Worm (Caenorhabditis elegans): Measurements from ENCODE around the gene R09E10.2.

Gene R09E10.2

DNA sequence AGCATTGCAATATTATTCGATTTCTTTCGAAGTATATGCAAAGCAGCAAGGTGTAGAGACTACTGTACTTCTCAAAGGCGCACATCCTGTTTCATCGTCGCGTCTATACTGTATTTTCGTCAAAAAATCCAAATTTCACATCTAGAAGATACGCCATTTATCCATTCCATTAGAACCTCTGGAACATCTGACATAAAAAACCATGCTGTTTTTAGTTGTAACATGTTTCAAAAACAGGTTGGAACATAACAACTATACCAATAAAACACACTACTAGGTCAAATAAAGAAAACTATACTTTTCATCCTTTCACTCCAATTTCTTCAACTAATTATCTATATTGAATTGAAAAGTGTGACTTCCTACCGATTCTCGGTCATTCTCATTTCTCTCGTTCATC, 42.2 kb upstream of the R09E10.2 start, which contains the start of gene ugt-59:
TSS of gene ugt-59 (plus strand) at position 301 of the 400 bp plus-strand sequence.
- TF ChIP-seq jun-1 (tag; optimal IDR thresholded peaks at IDR 0.05) (no peak), lin-13 (GFP tag; optimal IDR thresholded peaks at IDR 0.05) (no peak), nhr-28 (tag; optimal IDR thresholded peaks at IDR 0.05) (no peak), efl-3 (GFP tag; optimal IDR thresholded peaks at IDR 0.05) (no peak), aly-2 (tag; optimal IDR thresholded peaks at IDR 0.05) (no peak), unc-30 (tag; optimal IDR thresholded peaks at IDR 0.05) (no peak), egl-13 (tag; optimal IDR thresholded peaks at IDR 0.05) (no peak), dpl-1 (GFP tag; optimal IDR thresholded peaks at IDR 0.05) (no peak), sup-37 (GFP tag; optimal IDR thresholded peaks at IDR 0.05) (no peak), hlh-17 (GFP tag; optimal IDR thresholded peaks at IDR 0.05; ENCODE audit: borderline replicate concordance) (no peak), C16A3.4 (tag; optimal IDR thresholded peaks at IDR 0.05) (no peak), ztf-11 (tag; optimal IDR thresholded peaks at IDR 0.05) (no peak), dsc-1 (tag; optimal IDR thresholded peaks at IDR 0.05) (no peak)

DNA sequence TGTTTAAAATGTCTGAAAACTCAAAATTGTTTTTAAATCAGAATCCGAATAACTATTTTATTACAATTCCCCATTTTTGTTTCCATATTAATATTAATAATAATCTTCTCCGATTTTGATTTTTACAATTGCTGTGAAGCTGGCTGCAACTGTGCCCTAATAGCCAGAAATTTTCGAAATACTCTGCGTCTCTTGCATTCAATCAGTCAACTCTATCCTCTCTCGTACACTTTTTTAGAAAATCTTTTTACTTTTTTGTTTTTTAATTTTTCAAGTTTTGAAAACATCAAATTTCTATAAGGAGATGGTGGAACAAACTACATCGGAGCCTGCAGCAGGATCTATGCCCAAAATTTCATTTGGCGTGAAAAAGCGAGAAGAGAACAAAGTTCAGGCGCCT, 39.7 kb upstream of the R09E10.2 start, which contains the start of gene gkow-1:
TSS of gene gkow-1 (plus strand) at position 301 of the 400 bp plus-strand sequence.
- TF ChIP-seq dsc-1 (tag; optimal IDR thresholded peaks at IDR 0.05) (no peak), dpl-1 (GFP tag; optimal IDR thresholded peaks at IDR 0.05) (peak in 1 of 3 experiments; percentile 26), snu-23 (GFP tag; optimal IDR thresholded peaks at IDR 0.05) (no peak), blmp-1 (tag; optimal IDR thresholded peaks at IDR 0.05) (peak; percentile 37), efl-1 (optimal IDR thresholded peaks at IDR 0.05) (peak in 1 of 2 experiments; percentile 13), efl-1 (GFP tag; optimal IDR thresholded peaks at IDR 0.05 in 1 of 2) (peak in 1 of 2 experiments; percentile 15)

DNA sequence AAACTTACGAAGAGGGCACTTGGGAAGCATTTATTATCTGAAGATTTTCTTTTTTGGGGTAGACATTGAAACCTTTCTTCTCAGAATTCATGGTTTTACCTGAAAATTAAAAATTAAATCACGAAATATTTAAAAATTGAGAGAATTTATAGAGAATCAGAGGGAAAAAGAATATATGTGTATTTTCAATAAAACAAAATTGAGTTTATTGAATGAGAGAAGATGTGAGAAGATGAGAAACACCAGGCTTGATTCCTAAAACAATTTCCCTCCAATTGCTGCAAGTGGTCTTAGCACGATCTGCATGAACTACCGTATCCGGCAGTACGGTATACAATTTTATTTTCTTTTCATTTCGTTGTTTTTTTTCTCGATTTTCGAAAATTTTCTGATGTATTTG, 39.0 kb upstream of the R09E10.2 start, which contains the start of gene R11A8.1:
TSS of gene R11A8.1 (minus strand) at position 101 of the 400 bp plus-strand sequence.
- TF ChIP-seq mab-9 (GFP tag; IDR thresholded peaks at IDR 0.05) (no peak), nhr-20 (tag; optimal IDR thresholded peaks at IDR 0.05) (no peak), elt-3 (tag; optimal IDR thresholded peaks at IDR 0.05) (no peak), pag-3 (tag; optimal IDR thresholded peaks at IDR 0.05; ENCODE audit: borderline replicate concordance, insufficient read depth) (no peak), ceh-88 (GFP tag; IDR thresholded peaks at IDR 0.05) (no peak), fkh-10 (GFP tag; optimal IDR thresholded peaks at IDR 0.05) (no peak), pax-3 (tag; optimal IDR thresholded peaks at IDR 0.05) (no peak), nhr-76 (tag; optimal IDR thresholded peaks at IDR 0.05) (no peak), unc-86 (tag; optimal IDR thresholded peaks at IDR 0.05) (no peak), egl-13 (tag; optimal IDR thresholded peaks at IDR 0.05) (no peak), sox-4 (tag; optimal IDR thresholded peaks at IDR 0.05) (no peak), lin-14 (GFP tag; optimal IDR thresholded peaks at IDR 0.05) (no peak), elt-2 (tag; optimal IDR thresholded peaks at IDR 0.05) (no peak), ces-1 (GFP tag; optimal IDR thresholded peaks at IDR 0.05) (no peak), swsn-7 (tag; optimal IDR thresholded peaks at IDR 0.05) (no peak)

DNA sequence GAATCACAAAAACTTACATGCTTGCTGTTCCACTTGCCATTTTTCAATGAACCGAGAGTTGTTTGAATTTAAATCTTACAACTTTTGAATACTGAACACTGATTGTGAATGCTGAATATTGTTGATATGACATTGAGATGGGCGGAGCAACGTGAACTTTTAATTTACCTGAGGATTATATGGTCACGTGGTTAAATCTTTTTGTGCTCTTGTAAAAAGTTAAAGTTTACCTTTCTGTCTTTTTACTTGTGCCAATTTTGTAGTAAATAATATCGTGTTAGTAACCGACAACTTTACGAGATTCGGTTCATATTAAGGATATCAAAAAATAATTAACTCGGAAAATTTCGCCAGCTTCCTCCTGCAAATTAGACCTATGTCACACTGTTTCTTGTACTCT, 34.1 kb upstream of the R09E10.2 start, which contains the start of gene Y43C5B.2:
TSS of gene Y43C5B.2 (minus strand) at position 101 of the 400 bp plus-strand sequence.
- no peak for TF ChIP-seq nhr-47 (tag; optimal IDR thresholded peaks at IDR 0.05)
- no peak for TF ChIP-seq sox-4 (tag; optimal IDR thresholded peaks at IDR 0.05)
- TF ChIP-seq efl-1 (optimal IDR thresholded peaks at IDR 0.05), result no peak
- TF ChIP-seq efl-1 (GFP tag; optimal IDR thresholded peaks at IDR 0.05 in 1 of 2), result no peak
- no peak for TF ChIP-seq efl-3 (GFP tag; optimal IDR thresholded peaks at IDR 0.05)
- no peak for TF ChIP-seq lin-15B (tag; optimal IDR thresholded peaks at IDR 0.05)
- no peak for TF ChIP-seq snpc-4 (tag; optimal IDR thresholded peaks at IDR 0.05)
- TF ChIP-seq nhr-11 (tag; optimal IDR thresholded peaks at IDR 0.05), result no peak
- TF ChIP-seq pag-3 (tag; optimal IDR thresholded peaks at IDR 0.05; ENCODE audit: borderline replicate concordance, insufficient read depth), result no peak
- TF ChIP-seq egl-13 (tag; optimal IDR thresholded peaks at IDR 0.05), result no peak
- TF ChIP-seq skn-1 (tag; optimal IDR thresholded peaks at IDR 0.05), result no peak
- no peak for TF ChIP-seq nhr-71 (tag; optimal IDR thresholded peaks at IDR 0.05)
- no peak for TF ChIP-seq ztf-4 (tag; optimal IDR thresholded peaks at IDR 0.05)
- no peak for TF ChIP-seq Y116A8C.19 (tag; optimal IDR thresholded peaks at IDR 0.05; ENCODE audit: borderline replicate concordance)
- no peak for TF ChIP-seq unc-30 (tag; optimal IDR thresholded peaks at IDR 0.05)

All from whole organism, L1 larva.